Worm (Caenorhabditis elegans): ENCODE measurements around the gene fbxb-82.

The fbxb-82 gene

DNA sequence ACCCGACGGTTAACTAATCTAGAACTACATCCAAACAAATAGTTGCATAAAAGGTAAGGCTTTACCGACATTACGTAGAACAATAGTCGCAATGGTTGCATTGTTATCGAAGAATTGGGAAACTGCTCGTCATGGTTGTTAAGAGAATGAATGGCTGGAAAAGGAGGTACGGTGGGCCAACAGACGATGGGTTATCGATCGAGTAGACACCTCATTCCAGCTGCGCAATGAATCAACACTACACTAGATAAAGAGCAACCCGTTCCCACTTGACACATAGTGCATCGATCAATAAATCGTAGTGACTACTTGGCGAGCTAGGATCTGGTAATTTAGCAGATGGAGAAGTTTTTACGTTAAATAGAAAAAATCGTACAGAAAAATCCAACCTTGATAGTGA lies 2.1 kb upstream of the fbxb-82 start, which contains the start of the genes T17A3.12 and fbxb-83:
TSS of gene T17A3.12 (minus strand) at position 101 of the 400 bp plus-strand sequence.
TSS of gene fbxb-83 (minus strand) at position 134 of the 400 bp plus-strand sequence.
- TF ChIP-seq mdl-1 (tag; optimal IDR thresholded peaks at IDR 0.05): no peak
- TF ChIP-seq fkh-2 (tag; optimal IDR thresholded peaks at IDR 0.05): no peak
- TF ChIP-seq elt-2 (tag; optimal IDR thresholded peaks at IDR 0.05): no peak
- no peak for TF ChIP-seq mml-1 (tag; optimal IDR thresholded peaks at IDR 0.05)
- TF ChIP-seq nhr-28 (tag; optimal IDR thresholded peaks at IDR 0.05): no peak
- no peak for TF ChIP-seq nhr-43 (tag; optimal IDR thresholded peaks at IDR 0.05; ENCODE audit: poor library complexity, severe bottlenecking)
- no peak for TF ChIP-seq unc-39 (tag; optimal IDR thresholded peaks at IDR 0.05)
- no peak for TF ChIP-seq egl-27 (tag; optimal IDR thresholded peaks at IDR 0.05)
- no peak for TF ChIP-seq elt-3 (tag; optimal IDR thresholded peaks at IDR 0.05)
- no peak for TF ChIP-seq aly-2 (tag; optimal IDR thresholded peaks at IDR 0.05)
- TF ChIP-seq lin-15B (tag; optimal IDR thresholded peaks at IDR 0.05): no peak
- TF ChIP-seq sea-2 (GFP tag; optimal IDR thresholded peaks at IDR 0.05): no peak
- TF ChIP-seq fos-1 (tag; optimal IDR thresholded peaks at IDR 0.05): no peak
- TF ChIP-seq nhr-25 (tag; optimal IDR thresholded peaks at IDR 0.05): no peak
- TF ChIP-seq eor-1 (tag; optimal IDR thresholded peaks at IDR 0.05): no peak

DNA sequence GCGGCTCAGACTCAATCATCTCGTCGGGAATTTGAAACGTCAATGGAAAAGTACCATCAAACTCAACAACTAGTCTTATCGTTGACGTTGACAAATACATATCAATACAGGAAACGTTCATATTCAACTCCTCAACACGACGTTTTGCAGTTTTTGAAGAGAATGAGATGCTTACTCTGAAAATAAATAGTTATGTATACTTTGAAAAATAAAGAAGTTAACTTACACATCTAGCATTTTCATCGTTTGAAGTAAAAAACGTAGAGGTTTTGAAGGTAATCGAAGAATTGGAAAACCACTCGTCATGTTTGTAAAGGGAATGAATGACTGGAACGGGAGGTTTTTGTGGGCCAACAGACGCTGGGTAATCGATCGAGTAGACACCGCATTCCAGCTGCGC lies 2.1 kb downstream of the fbxb-82 start, which contains the start of gene fbxb-81:
TSS of gene fbxb-81 (minus strand) at position 314 of the 400 bp plus-strand sequence.
- TF ChIP-seq skn-1 (tag; optimal IDR thresholded peaks at IDR 0.05) (no peak), hmg-11 (tag; optimal IDR thresholded peaks at IDR 0.05) (no peak), unc-39 (tag; optimal IDR thresholded peaks at IDR 0.05) (no peak), nhr-67 (tag; optimal IDR thresholded peaks at IDR 0.05) (no peak), tbx-2 (tag; optimal IDR thresholded peaks at IDR 0.05) (no peak), ceh-82 (tag; optimal IDR thresholded peaks at IDR 0.05) (no peak), elt-3 (tag; optimal IDR thresholded peaks at IDR 0.05) (no peak)

DNA sequence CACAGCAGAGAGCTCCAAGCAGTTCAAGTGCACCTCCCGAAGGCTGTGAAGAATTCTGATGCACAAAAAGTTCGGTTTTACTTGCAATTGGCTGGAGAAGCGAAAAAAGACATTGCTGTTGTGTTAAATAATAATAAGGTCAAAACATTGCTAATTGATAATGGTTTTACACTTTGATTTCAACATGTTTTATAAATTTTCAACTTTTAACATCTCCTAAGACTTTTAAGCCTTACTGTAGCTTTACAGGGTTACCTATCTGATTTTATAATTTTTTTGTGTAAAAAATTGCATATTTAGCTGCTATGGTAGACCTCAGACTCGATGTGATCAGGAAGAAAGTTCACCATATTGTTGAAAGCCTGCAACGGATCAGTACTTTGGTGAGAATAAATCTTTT lies 8.8 kb downstream of the fbxb-82 start, which contains the start of gene pals-25:
TSS of gene pals-25 (plus strand) at position 301 of the 400 bp plus-strand sequence.
- TF ChIP-seq R02D3.7 (tag; optimal IDR thresholded peaks at IDR 0.05) (no peak), ceh-82 (tag; optimal IDR thresholded peaks at IDR 0.05) (no peak), jun-1 (tag; optimal IDR thresholded peaks at IDR 0.05) (no peak), fkh-2 (tag; optimal IDR thresholded peaks at IDR 0.05) (no peak), ZK546.5 (tag; optimal IDR thresholded peaks at IDR 0.05) (no peak), nhr-77 (tag; optimal IDR thresholded peaks at IDR 0.05) (no peak), zag-1 (tag; optimal IDR thresholded peaks at IDR 0.05) (no peak), aly-2 (tag; optimal IDR thresholded peaks at IDR 0.05) (no peak), elt-3 (tag; optimal IDR thresholded peaks at IDR 0.05) (no peak)

DNA sequence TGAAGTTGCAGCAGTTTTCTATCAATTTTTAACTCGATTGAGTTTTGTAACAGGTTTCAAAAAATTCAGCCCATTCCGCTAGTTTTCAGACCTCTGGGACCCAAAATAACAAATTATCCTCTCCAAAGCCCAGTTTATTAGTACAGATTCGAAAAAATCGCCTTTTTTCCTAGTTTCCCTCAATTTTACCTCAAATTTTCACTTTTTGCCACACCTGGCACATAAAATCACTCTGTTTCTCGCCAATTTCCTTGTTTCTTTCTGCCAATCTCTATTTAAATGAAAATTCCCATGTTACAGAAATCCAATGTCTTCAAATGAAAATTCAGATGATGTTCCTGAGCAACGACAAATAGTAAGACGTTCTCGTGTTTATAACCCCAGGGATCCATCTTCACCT lies 10.9 kb downstream of the fbxb-82 start, which contains the start of gene pals-22:
TSS of gene pals-22 (plus strand) at position 301 of the 400 bp plus-strand sequence.
- TF ChIP-seq lin-39 (tag; optimal IDR thresholded peaks at IDR 0.05) (no peak), pqm-1 (tag; optimal IDR thresholded peaks at IDR 0.05) (no peak), ceh-16 (tag; optimal IDR thresholded peaks at IDR 0.05) (no peak), snpc-4 (tag; optimal IDR thresholded peaks at IDR 0.05) (no peak), ztf-4 (tag; optimal IDR thresholded peaks at IDR 0.05) (no peak), nhr-11 (tag; optimal IDR thresholded peaks at IDR 0.05) (no peak), nhr-237 (tag; optimal IDR thresholded peaks at IDR 0.05) (no peak), fkh-10 (GFP tag; optimal IDR thresholded peaks at IDR 0.05) (no peak), skn-1 (tag; optimal IDR thresholded peaks at IDR 0.05) (no peak)

DNA sequence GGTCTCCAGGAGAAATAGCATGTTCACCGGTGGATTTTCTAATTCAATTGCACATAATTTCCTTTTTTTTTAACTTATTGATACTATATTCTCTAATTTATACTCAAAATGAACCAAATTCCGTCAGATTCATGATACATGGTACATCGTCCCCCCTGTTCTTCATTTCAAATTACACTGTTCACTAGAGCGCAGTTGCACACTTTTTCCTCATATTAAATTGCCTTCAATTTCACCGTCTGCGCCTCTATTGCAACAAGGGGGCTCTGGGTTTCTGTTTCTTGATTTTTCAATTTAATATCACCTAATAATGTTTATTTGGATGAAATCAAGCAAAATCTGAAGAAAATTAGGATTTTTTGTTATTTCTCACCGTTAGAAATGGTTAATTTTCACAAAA lies 11.4 kb downstream of the fbxb-82 start:
- TF ChIP-seq jun-1 (tag; optimal IDR thresholded peaks at IDR 0.05) (peak; percentile 13), lin-39 (tag; optimal IDR thresholded peaks at IDR 0.05) (peak; percentile 82), nhr-76 (tag; optimal IDR thresholded peaks at IDR 0.05) (no peak), unc-39 (tag; optimal IDR thresholded peaks at IDR 0.05) (no peak), nhr-23 (tag; optimal IDR thresholded peaks at IDR 0.05) (peak; percentile 61), nhr-237 (tag; optimal IDR thresholded peaks at IDR 0.05) (no peak), ceh-9 (tag; optimal IDR thresholded peaks at IDR 0.05) (no peak), nfya-1 (tag; optimal IDR thresholded peaks at IDR 0.05; ENCODE audit: insufficient read depth) (peak; percentile 70), fos-1 (tag; optimal IDR thresholded peaks at IDR 0.05) (no peak), pha-4 (tag; optimal IDR thresholded peaks at IDR 0.05) (peak; percentile 82), hmg-11 (tag; optimal IDR thresholded peaks at IDR 0.05) (peak; percentile 18), snpc-4 (tag; optimal IDR thresholded peaks at IDR 0.05) (peak; percentile 55), fkh-10 (GFP tag; optimal IDR thresholded peaks at IDR 0.05) (peak; percentile 12), mdl-1 (tag; optimal IDR thresholded peaks at IDR 0.05) (no peak), ama-1 (optimal IDR thresholded peaks at IDR 0.05) (no peak), lin-15B (tag; optimal IDR thresholded peaks at IDR 0.05) (peak; percentile 77), nhr-77 (tag; optimal IDR thresholded peaks at IDR 0.05) (peak; percentile 9), skn-1 (tag; optimal IDR thresholded peaks at IDR 0.05) (no peak), egl-5 (tag; optimal IDR thresholded peaks at IDR 0.05) (peak; percentile 71), nhr-25 (tag; optimal IDR thresholded peaks at IDR 0.05) (no peak), elt-2 (tag; optimal IDR thresholded peaks at IDR 0.05) (peak; percentile 33)
